Fruit fly (Drosophila melanogaster) whole organism, embryonic: ENCODE results near the gene CG18301.

Source experiments
- Ada2b ChIP-seq: fragments of 200-800 bp; sonication (Bioruptor generic); IDR thresholded peaks from 2 replicates; pipeline ENCODE4 v1.3.6; 2022; ENCODE audit warnings: missing biosample characterization, missing genetic modification characterization
- Atf-2 ChIP-seq: fragments of 200-800 bp; sonication (Bioruptor generic); optimal IDR thresholded peaks from 2 replicates; lab custom pipeline; 2016; ENCODE audit warnings: missing biosample characterization, missing genetic modification characterization
- CG11695 ChIP-seq: fragments of 200-800 bp; sonication (Bioruptor generic); IDR thresholded peaks from 3 replicates; pipeline ENCODE4 v1.3.6; 2022; ENCODE audit warnings: missing biosample characterization, missing genetic modification characterization
- CG12104 ChIP-seq: fragments of 200-800 bp; sonication (Bioruptor generic); optimal IDR thresholded peaks from 3 replicates; lab custom pipeline; 2016; ENCODE audit warnings: missing biosample characterization, missing genetic modification characterization
- CG12155 ChIP-seq: fragments of 200-800 bp; sonication (Bioruptor generic); optimal IDR thresholded peaks from 3 replicates; lab custom pipeline; 2016; ENCODE audit warnings: missing biosample characterization, missing genetic modification characterization
- CG14441 ChIP-seq: fragments of 200-800 bp; sonication (Bioruptor generic); IDR thresholded peaks from 2 replicates; pipeline ENCODE4 v1.3.6; 2022; ENCODE audit warnings: missing biosample characterization, missing genetic modification characterization
- CG14860 ChIP-seq: fragments of 200-800 bp; sonication (Bioruptor generic); IDR thresholded peaks from 3 replicates; pipeline ENCODE4 v1.3.6; 2022; ENCODE audit warnings: missing biosample characterization, missing genetic modification characterization; ENCODE audit not compliant: partially characterized antibody
- CG15514 ChIP-seq: fragments of 200-800 bp; sonication (Bioruptor generic); optimal IDR thresholded peaks from 3 replicates; lab custom pipeline; 2017; ENCODE audit warnings: missing biosample characterization, missing genetic modification characterization, mild to moderate bottlenecking, moderate library complexity, missing genetic modification reagents
- CG17829 ChIP-seq: fragments of 200-800 bp; optimal IDR thresholded peaks from 2 replicates; lab custom pipeline; 2019; ENCODE audit warnings: missing biosample characterization, mild to moderate bottlenecking, missing genetic modification characterization, moderate library complexity
- CG18476 ChIP-seq: fragments of 200-800 bp; sonication (Bioruptor generic); optimal IDR thresholded peaks from 2 replicates; lab custom pipeline; 2016; ENCODE audit warnings: missing biosample characterization, mild to moderate bottlenecking, missing genetic modification characterization
- CG2120 ChIP-seq: fragments of 200-800 bp; sonication (Bioruptor generic); optimal IDR thresholded peaks from 3 replicates; lab custom pipeline; 2016; ENCODE audit warnings: missing biosample characterization, missing genetic modification characterization
- CG2129 ChIP-seq: fragments of 200-800 bp; sonication (Bioruptor generic); IDR thresholded peaks from 2 replicates; pipeline ENCODE4 v1.3.6; 2022; ENCODE audit warnings: missing biosample characterization, missing genetic modification characterization; ENCODE audit not compliant: partially characterized antibody
- CG31441 ChIP-seq: fragments of 200-800 bp; sonication (Bioruptor generic); IDR thresholded peaks from 2 replicates; pipeline ENCODE4 v1.3.6; 2022; ENCODE audit warnings: missing biosample characterization, missing genetic modification characterization
- CG32532 ChIP-seq: fragments of 200-800 bp; sonication (Bioruptor generic); IDR thresholded peaks from 2 replicates; pipeline ENCODE4 v1.3.6; 2022; ENCODE audit warnings: missing biosample characterization, missing genetic modification characterization
- CG34224 ChIP-seq: fragments of 200-800 bp; sonication (Bioruptor generic); IDR thresholded peaks from 3 replicates; pipeline ENCODE4 v1.3.6; 2022; ENCODE audit warnings: missing biosample characterization, missing genetic modification characterization; ENCODE audit not compliant: partially characterized antibody
- CG3995 ChIP-seq: fragments of 200-800 bp; sonication (Bioruptor generic); optimal IDR thresholded peaks from 3 replicates; lab custom pipeline; 2016; ENCODE audit warnings: missing biosample characterization, missing genetic modification characterization
- CG4617 ChIP-seq: fragments of 200-800 bp; sonication (Bioruptor generic); optimal IDR thresholded peaks from 3 replicates; lab custom pipeline; 2016; ENCODE audit warnings: missing biosample characterization, missing genetic modification characterization, borderline replicate concordance
- CG7839 ChIP-seq: fragments of 200-800 bp; sonication (Bioruptor generic); optimal IDR thresholded peaks from 3 replicates; lab custom pipeline; 2018; ENCODE audit warnings: missing biosample characterization, mild to moderate bottlenecking, missing genetic modification characterization, moderate library complexity
- CG7963 ChIP-seq: fragments of 200-800 bp; sonication (Bioruptor generic); IDR thresholded peaks from 3 replicates; pipeline ENCODE4 v1.3.6; 2022; ENCODE audit warnings: missing biosample characterization, missing genetic modification characterization; ENCODE audit not compliant: partially characterized antibody
- CG9932 ChIP-seq: fragments of 200-800 bp; sonication (Bioruptor generic); IDR thresholded peaks from 2 replicates; pipeline ENCODE4 v1.3.6; 2022; ENCODE audit warnings: missing biosample characterization, missing genetic modification characterization
- Doc3 ChIP-seq: fragments of 200-800 bp; sonication (Bioruptor generic); IDR thresholded peaks from 3 replicates; pipeline ENCODE4 v1.3.6; 2022; ENCODE audit warnings: missing biosample characterization, missing genetic modification characterization; ENCODE audit not compliant: partially characterized antibody
- Elba2 ChIP-seq: fragments of 200-800 bp; sonication (Bioruptor generic); optimal IDR thresholded peaks from 3 replicates; lab custom pipeline; 2016; ENCODE audit warnings: missing biosample characterization, missing genetic modification characterization
- HLH4C ChIP-seq: fragments of 200-800 bp; sonication (Bioruptor generic); IDR thresholded peaks from 3 replicates; pipeline ENCODE4 v1.3.6; 2022; ENCODE audit warnings: missing biosample characterization, missing genetic modification characterization; ENCODE audit not compliant: partially characterized antibody
- Hsf ChIP-seq: fragments of 200-800 bp; sonication (Bioruptor generic); optimal IDR thresholded peaks from 3 replicates; lab custom pipeline; 2016; ENCODE audit warnings: missing biosample characterization, missing genetic modification characterization
- Pdp1 ChIP-seq, 2 experiments: fragments of 200-800 bp; sonication (Bioruptor generic); optimal IDR thresholded peaks; 3 replicates each; lab custom pipeline; 2016; ENCODE audit warnings: missing biosample characterization in 2 of 2, missing genetic modification characterization in 2 of 2, mild to moderate bottlenecking in 1 of 2, moderate library complexity in 1 of 2
- Rfx ChIP-seq: fragments of 200-800 bp; sonication (Bioruptor generic); IDR thresholded peaks from 2 replicates; pipeline ENCODE4 v1.3.6; 2022; ENCODE audit warnings: missing biosample characterization, missing genetic modification characterization
- Xrp1 ChIP-seq: fragments of 200-800 bp; sonication (Bioruptor generic); IDR thresholded peaks from 2 replicates; pipeline ENCODE4 v1.3.6; 2022; ENCODE audit warnings: missing biosample characterization, missing genetic modification characterization
- YL-1 ChIP-seq: fragments of 200-800 bp; sonication (Bioruptor generic); optimal IDR thresholded peaks from 3 replicates; lab custom pipeline; 2017; ENCODE audit warnings: missing biosample characterization, mild to moderate bottlenecking, missing genetic modification characterization
- ato ChIP-seq: fragments of 200-800 bp; sonication (Bioruptor generic); IDR thresholded peaks from 2 replicates; pipeline ENCODE4 v1.3.6; 2022; ENCODE audit warnings: missing biosample characterization, missing genetic modification characterization; ENCODE audit not compliant: partially characterized antibody
- crp ChIP-seq, 2 experiments: fragments of 200-800 bp; sonication (Bioruptor generic); optimal IDR thresholded peaks; 2 replicates in 1 of 2; 3 replicates in 1 of 2; lab custom pipeline; 2017; ENCODE audit warnings: missing biosample characterization in 2 of 2, missing genetic modification characterization in 2 of 2, mild to moderate bottlenecking in 1 of 2, moderate library complexity in 1 of 2
- dimm ChIP-seq: fragments of 200-800 bp; sonication (Bioruptor generic); IDR thresholded peaks from 2 replicates; pipeline ENCODE4 v1.3.6; 2022; ENCODE audit warnings: missing biosample characterization, missing genetic modification characterization
- inv ChIP-seq: fragments of 200-800 bp; sonication (Bioruptor generic); IDR thresholded peaks from 2 replicates; pipeline ENCODE4 v1.3.6; 2022; ENCODE audit warnings: missing biosample characterization, missing genetic modification characterization; ENCODE audit not compliant: partially characterized antibody
- jumu ChIP-seq: fragments of 200-800 bp; sonication (Bioruptor generic); optimal IDR thresholded peaks from 3 replicates; lab custom pipeline; 2016; ENCODE audit warnings: missing biosample characterization, missing genetic modification characterization
- lab ChIP-seq: fragments of 200-800 bp; sonication (Bioruptor generic); optimal IDR thresholded peaks from 3 replicates; lab custom pipeline; 2017; ENCODE audit warnings: missing biosample characterization, missing genetic modification characterization, mild to moderate bottlenecking, moderate library complexity, missing genetic modification reagents
- lola ChIP-seq, 3 experiments: fragments of >200 bp in 2 of 3; fragments of 200-800 bp in 1 of 3; sonication (Bioruptor generic) in 1 of 3; optimal IDR thresholded peaks; 2 replicates each; lab custom pipeline; 2017 to 2019; ENCODE audit warnings: missing biosample characterization in 3 of 3, missing genetic modification characterization in 3 of 3, mild to moderate bottlenecking in 1 of 3, moderate library complexity in 1 of 3
- oc ChIP-seq: fragments of 200-800 bp; sonication (Bioruptor generic); optimal IDR thresholded peaks from 2 replicates; lab custom pipeline; 2018; ENCODE audit warnings: missing biosample characterization, mild to moderate bottlenecking, missing genetic modification characterization, moderate library complexity
- p53 ChIP-seq: fragments of 200-800 bp; sonication (Bioruptor generic); optimal IDR thresholded peaks from 2 replicates; lab custom pipeline; 2016; ENCODE audit warnings: missing biosample characterization, missing genetic modification characterization
- pan ChIP-seq, 4 experiments: fragments of >200 bp in 3 of 4; fragments of 200-800 bp in 1 of 4; sonication (Bioruptor generic) in 1 of 4; optimal IDR thresholded peaks in 3 of 4; IDR thresholded peaks in 1 of 4; 2 replicates each; pipeline versions ENCODE4 v1.3.6 to Lab custom; 2017 to 2022; ENCODE audit warnings: missing biosample characterization in 2 of 4, missing genetic modification characterization in 2 of 4, mixed read lengths in 1 of 4
- prd ChIP-seq, 3 experiments: fragments of >200 bp in 2 of 3; fragments of 200-800 bp in 1 of 3; sonication (Bioruptor generic) in 1 of 3; optimal IDR thresholded peaks in 2 of 3; IDR thresholded peaks in 1 of 3; 2 replicates in 2 of 3; 3 replicates in 1 of 3; pipeline versions ENCODE4 v1.3.6 to Lab custom; 2017 to 2022; ENCODE audit warnings: missing biosample characterization in 1 of 3, missing genetic modification characterization in 1 of 3
- pum ChIP-seq: fragments of 200-800 bp; sonication (Bioruptor generic); optimal IDR thresholded peaks from 2 replicates; lab custom pipeline; 2016; ENCODE audit warnings: missing biosample characterization, missing genetic modification characterization
- row ChIP-seq: fragments of 200-800 bp; sonication (Bioruptor generic); IDR thresholded peaks from 3 replicates; pipeline ENCODE4 v1.3.6; 2022; ENCODE audit warnings: missing biosample characterization, missing genetic modification characterization
- sisA ChIP-seq: fragments of 200-800 bp; sonication (Bioruptor generic); IDR thresholded peaks from 2 replicates; pipeline ENCODE4 v1.3.6; 2022; ENCODE audit warnings: missing biosample characterization, missing genetic modification characterization
- tna ChIP-seq: fragments of 200-800 bp; sonication (Bioruptor generic); IDR thresholded peaks from 2 replicates; pipeline ENCODE4 v1.3.6; 2022; ENCODE audit warnings: missing biosample characterization, missing genetic modification characterization; ENCODE audit not compliant: partially characterized antibody
- unpg ChIP-seq: fragments of 200-800 bp; sonication (Bioruptor generic); optimal IDR thresholded peaks from 3 replicates; lab custom pipeline; 2018; ENCODE audit warnings: missing biosample characterization, mild to moderate bottlenecking, missing genetic modification characterization, moderate library complexity
- zf30C ChIP-seq: fragments of 200-800 bp; sonication (Bioruptor generic); optimal IDR thresholded peaks from 3 replicates; lab custom pipeline; 2018; ENCODE audit warnings: missing biosample characterization, mild to moderate bottlenecking, missing genetic modification characterization

CG18301 gene

DNA sequence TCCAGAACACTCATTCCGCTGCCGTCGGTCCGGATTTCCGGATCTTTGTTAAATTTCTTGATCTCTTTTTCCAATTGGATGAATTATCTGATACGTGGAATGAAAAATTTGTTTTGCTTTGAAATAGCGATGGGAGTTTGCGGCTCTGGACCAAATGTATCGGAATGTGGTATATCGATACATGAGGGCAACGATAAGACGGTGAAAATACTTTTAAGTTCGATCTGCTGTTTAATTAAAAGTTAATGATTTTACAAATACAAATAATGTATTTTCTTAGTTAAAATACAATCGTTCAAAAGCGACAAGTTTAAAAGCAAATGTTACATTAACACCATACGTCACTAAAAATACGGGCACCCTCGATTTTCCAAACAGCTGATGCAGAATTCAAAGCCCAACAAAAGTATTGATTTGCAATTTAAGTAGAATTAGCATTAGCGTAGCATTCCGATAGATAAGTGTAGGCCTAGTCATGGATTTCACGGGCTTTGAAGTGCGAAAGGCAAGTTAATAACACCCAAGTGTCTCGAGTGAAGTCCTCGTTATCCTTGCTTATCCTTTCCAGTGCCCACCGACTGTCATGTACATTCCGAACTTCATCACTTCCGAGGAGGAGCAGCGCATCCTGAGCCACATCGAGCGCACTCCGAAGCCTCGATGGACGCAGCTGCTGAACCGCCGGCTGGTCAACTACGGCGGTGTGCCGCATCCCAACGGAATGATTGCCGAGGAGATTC is 43.0 kb upstream of the CG18301 start, which contains the start of the genes Cog4 and CG6144 (continued):
- peak; percentile 21; the same call in 1 of the 2 replicates for TF ChIP-seq sisA
- TF ChIP-seq CG15514 (GFP tag; lab: Kevin White, UChicago) = peak; percentile 56
- 0 out of 3 replicates have a peak, but pooled peaks have one; percentile 47 for TF ChIP-seq CG7963
- TF ChIP-seq Atf-2 (GFP tag; lab: Kevin White, UChicago) = no peak
- peak; percentile 68 to 95 for TF ChIP-seq crp (GFP tag; optimal IDR thresholded peaks at IDR 0.05; lab: Kevin White, UChicago)
- peak; percentile 80 for TF ChIP-seq CG9932 (GFP tag; lab: Robert Waterston, UW)
- TF ChIP-seq Hsf = peak; percentile 29
- TF ChIP-seq CG11695 = no peak
- peak; percentile 21; the same call in 1 of the 2 replicates for TF ChIP-seq CG32532 (GFP tag; lab: Robert Waterston, UW)
- peak; percentile 53; the same call in 1 of the 2 replicates for TF ChIP-seq Xrp1
- TF ChIP-seq row (GFP tag; lab: Robert Waterston, UW) = peak; percentile 84
- TF ChIP-seq CG31441 (GFP tag; lab: Robert Waterston, UW) = no peak
- TF ChIP-seq CG12104 = no peak
- peak in 1 of 2 experiments; percentile 22 for TF ChIP-seq Pdp1 (GFP tag; optimal IDR thresholded peaks at IDR 0.05; lab: Kevin White, UChicago)
- no peak for TF ChIP-seq lab (GFP tag; lab: Kevin White, UChicago)
- TF ChIP-seq ato (GFP tag; lab: Robert Waterston, UW) = peak; percentile 26; the same call in 1 of the 2 replicates
- peak; percentile 68 for TF ChIP-seq Elba2
- TF ChIP-seq Ada2b (GFP tag; lab: Robert Waterston, UW) = peak; percentile 43; the same call in 1 of the 2 replicates
- TF ChIP-seq CG4617 = peak; percentile 55
- TF ChIP-seq dimm (GFP tag; lab: Robert Waterston, UW) = no peak
- TF ChIP-seq CG12155 (GFP tag; lab: Kevin White, UChicago) = no peak
- TF ChIP-seq Rfx (GFP tag; lab: Robert Waterston, UW) = 0 out of 2 replicates have a peak, but pooled peaks have one; percentile 33
- TF ChIP-seq CG2129 (GFP tag; lab: Robert Waterston, UW) = peak; percentile 63
- peak; percentile 56 for TF ChIP-seq pum (GFP tag; lab: Kevin White, UChicago)
- TF ChIP-seq inv (GFP tag; lab: Robert Waterston, UW) = peak; percentile 68
- TF ChIP-seq CG7839 (tag; lab: Kevin White, UChicago) = no peak
- peak; percentile 56 for TF ChIP-seq YL-1 (GFP tag; lab: Kevin White, UChicago)
- peak; percentile 62 for TF ChIP-seq tna (GFP tag; lab: Robert Waterston, UW)
- TF ChIP-seq prd (optimal IDR thresholded peaks at IDR 0.05; lab: Kevin White, UChicago) = no peak
- TF ChIP-seq prd (GFP tag; IDR thresholded peaks at IDR 0.05; lab: Robert Waterston, UW) = peak; percentile 48; the same call in 2 of the 3 replicates
- TF ChIP-seq CG34224 = peak; percentile 82
- TF ChIP-seq CG18476 = peak; percentile 0
- no peak for TF ChIP-seq unpg
- peak; percentile 19; the same call in 1 of the 2 replicates for TF ChIP-seq CG14441 (GFP tag; lab: Robert Waterston, UW)
- peak; percentile 79 for TF ChIP-seq HLH4C (GFP tag; lab: Robert Waterston, UW)
- peak; percentile 47 for TF ChIP-seq jumu (GFP tag; lab: Kevin White, UChicago)
- TF ChIP-seq CG3995 = peak; percentile 91
- no peak for TF ChIP-seq p53 (GFP tag; lab: Kevin White, UChicago)
- TF ChIP-seq CG2120 (GFP tag; lab: Kevin White, UChicago) = peak; percentile 54
- TF ChIP-seq pan (optimal IDR thresholded peaks at IDR 0.05; lab: Kevin White, UChicago) = no peak
- TF ChIP-seq pan (GFP tag; optimal IDR thresholded peaks at IDR 0.05 in 1 of 2, IDR thresholded peaks at IDR 0.05 in 1 of 2) = peak in 1 of 2 experiments; percentile 34
- TF ChIP-seq Doc3 (GFP tag; lab: Robert Waterston, UW) = peak; percentile 77; the same call in 2 of the 3 replicates
- TF ChIP-seq zf30C (GFP tag; lab: Kevin White, UChicago) = no peak
- peak; percentile 53; the same call in 2 of the 3 replicates for TF ChIP-seq CG14860 (GFP tag; lab: Robert Waterston, UW)
- peak in 1 of 3 experiments; percentile 55 for TF ChIP-seq lola (GFP tag; optimal IDR thresholded peaks at IDR 0.05; lab: Kevin White, UChicago)
- peak; percentile 27 for TF ChIP-seq CG17829 (tag; lab: Kevin White, UChicago)
- TF ChIP-seq oc = no peak
